Fruit fly (Drosophila melanogaster) whole organism, prepupa: ENCODE data around the gene Cyp18a1.
A peak's percentile ranks its signal among the peaks of the same experiment; 100 is the strongest.

ENCODE experiments used
- CG10631 ChIP-seq: fragments of 200-800 bp; sonication (Bioruptor generic); optimal IDR thresholded peaks from 2 replicates; lab custom pipeline; 2016; ENCODE audit warnings: missing biosample characterization, missing genetic modification characterization
- CG10669 ChIP-seq: fragments of 200-800 bp; sonication (Bioruptor generic); optimal IDR thresholded peaks from 3 replicates; lab custom pipeline; 2018; ENCODE audit warnings: missing biosample characterization, mild to moderate bottlenecking, missing genetic modification characterization, moderate library complexity
- CG11762 ChIP-seq: fragments of 200-800 bp; sonication (Bioruptor generic); optimal IDR thresholded peaks from 3 replicates; lab custom pipeline; 2016; ENCODE audit warnings: missing biosample characterization, missing genetic modification characterization; ENCODE audit not compliant: insufficient read depth
- CG11902 ChIP-seq: fragments of 200-800 bp; sonication (Bioruptor generic); optimal IDR thresholded peaks from 3 replicates; lab custom pipeline; 2016; ENCODE audit warnings: missing biosample characterization, missing genetic modification characterization
- CG1621 ChIP-seq: fragments of 200-800 bp; sonication (Bioruptor generic); optimal IDR thresholded peaks from 3 replicates; lab custom pipeline; 2018; ENCODE audit warnings: missing biosample characterization, mild to moderate bottlenecking, missing genetic modification characterization
- CG16779 ChIP-seq: fragments of 200-800 bp; sonication (Bioruptor generic); optimal IDR thresholded peaks from 3 replicates; lab custom pipeline; 2017; ENCODE audit warnings: missing biosample characterization, mild to moderate bottlenecking, missing genetic modification characterization
- CG3032 ChIP-seq: fragments of 200-800 bp; optimal IDR thresholded peaks from 2 replicates; lab custom pipeline; 2019; ENCODE audit warnings: missing biosample characterization, mild to moderate bottlenecking, missing genetic modification characterization, moderate library complexity
- CG31627 ChIP-seq: fragments of 200-800 bp; sonication (Bioruptor generic); optimal IDR thresholded peaks from 3 replicates; lab custom pipeline; 2016; ENCODE audit warnings: missing biosample characterization, missing genetic modification characterization
- CG32006 ChIP-seq: fragments of 200-800 bp; sonication (Bioruptor generic); optimal IDR thresholded peaks from 3 replicates; lab custom pipeline; 2017; ENCODE audit warnings: missing biosample characterization, mild to moderate bottlenecking, missing genetic modification characterization
- CG34406 ChIP-seq: fragments of 200-800 bp; sonication (Bioruptor generic); optimal IDR thresholded peaks from 3 replicates; lab custom pipeline; 2016; ENCODE audit warnings: missing biosample characterization, missing genetic modification characterization
- CG3919 ChIP-seq: fragments of 200-800 bp; sonication (Bioruptor generic); optimal IDR thresholded peaks from 3 replicates; lab custom pipeline; 2016; ENCODE audit warnings: missing biosample characterization, missing genetic modification characterization
- CG4318 ChIP-seq: fragments of 200-800 bp; sonication (Bioruptor generic); optimal IDR thresholded peaks from 3 replicates; lab custom pipeline; 2017; ENCODE audit warnings: missing biosample characterization, mild to moderate bottlenecking, missing genetic modification characterization
- CG6163 ChIP-seq: fragments of 200-800 bp; sonication (Bioruptor generic); IDR thresholded peaks from 3 replicates; pipeline ENCODE4 v1.3.6; 2022; ENCODE audit warnings: missing biosample characterization, missing genetic modification characterization
- CG6792 ChIP-seq: fragments of 200-800 bp; sonication (Bioruptor generic); optimal IDR thresholded peaks from 3 replicates; lab custom pipeline; 2016; ENCODE audit warnings: missing biosample characterization, missing genetic modification characterization
- CG6854 ChIP-seq: fragments of 200-800 bp; sonication (Bioruptor generic); optimal IDR thresholded peaks from 2 replicates; lab custom pipeline; 2017; ENCODE audit warnings: missing biosample characterization, mild to moderate bottlenecking, missing genetic modification characterization
- CG7368 ChIP-seq: fragments of 200-800 bp; sonication (Bioruptor generic); optimal IDR thresholded peaks from 3 replicates; lab custom pipeline; 2016; ENCODE audit warnings: missing biosample characterization, missing genetic modification characterization
- CG8119 ChIP-seq: fragments of 200-800 bp; sonication (Bioruptor generic); IDR thresholded peaks from 3 replicates; pipeline ENCODE4 v1.3.6; 2022; ENCODE audit warnings: missing biosample characterization, missing genetic modification characterization
- CG9139 ChIP-seq: fragments of 200-800 bp; sonication (Bioruptor generic); optimal IDR thresholded peaks from 3 replicates; lab custom pipeline; 2017; ENCODE audit warnings: missing biosample characterization, mild to moderate bottlenecking, missing genetic modification characterization
- Eip75B ChIP-seq: fragments of 200-800 bp; sonication (Bioruptor generic); optimal IDR thresholded peaks from 3 replicates; lab custom pipeline; 2016; ENCODE audit warnings: missing biosample characterization, missing genetic modification characterization
- Eip78C ChIP-seq: fragments of 200-800 bp; sonication (Bioruptor generic); peaks from one replicate; lab custom pipeline; 2016; ENCODE audit warnings: missing biosample characterization, missing genetic modification characterization
- Eip93F ChIP-seq: fragments of 200-800 bp; sonication (Bioruptor generic); optimal IDR thresholded peaks from 2 replicates; lab custom pipeline; 2016; ENCODE audit warnings: missing biosample characterization, mild to moderate bottlenecking, missing genetic modification characterization
- Ets21C ChIP-seq: fragments of 200-800 bp; sonication (Bioruptor generic); optimal IDR thresholded peaks from 3 replicates; lab custom pipeline; 2016; ENCODE audit warnings: missing biosample characterization, missing genetic modification characterization
- Ets96B ChIP-seq: fragments of 200-800 bp; optimal IDR thresholded peaks from 2 replicates; lab custom pipeline; 2019; ENCODE audit warnings: missing biosample characterization, mild to moderate bottlenecking, missing genetic modification characterization, moderate library complexity
- Gug ChIP-seq: fragments of 200-800 bp; sonication (Bioruptor generic); IDR thresholded peaks from 2 replicates; pipeline ENCODE4 v1.3.6; 2022; ENCODE audit warnings: missing biosample characterization, missing genetic modification characterization
- Hr38 ChIP-seq: sonication (Bioruptor generic); optimal IDR thresholded peaks from 2 replicates; lab custom pipeline; 2016; ENCODE audit warnings: missing biosample characterization, missing genetic modification characterization
- Hr39 ChIP-seq: fragments of 200-800 bp; sonication (Bioruptor generic); optimal IDR thresholded peaks from 2 replicates; lab custom pipeline; 2016; ENCODE audit warnings: missing biosample characterization, missing genetic modification characterization
- Hr4 ChIP-seq: fragments of 200-800 bp; sonication (Bioruptor generic); optimal IDR thresholded peaks from 3 replicates; lab custom pipeline; 2016; ENCODE audit warnings: missing biosample characterization, missing genetic modification characterization
- Lpt ChIP-seq: fragments of 200-800 bp; sonication (Bioruptor generic); optimal IDR thresholded peaks from 3 replicates; lab custom pipeline; 2016; ENCODE audit warnings: missing biosample characterization, missing genetic modification characterization
- Met ChIP-seq: fragments of 200-800 bp; sonication (Bioruptor generic); optimal IDR thresholded peaks from 3 replicates; lab custom pipeline; 2016; ENCODE audit warnings: missing biosample characterization, missing genetic modification characterization
- OdsH ChIP-seq: fragments of 200-800 bp; sonication (Bioruptor generic); optimal IDR thresholded peaks from 3 replicates; lab custom pipeline; 2016; ENCODE audit warnings: missing biosample characterization, missing genetic modification characterization
- Sox102F ChIP-seq: fragments of 200-800 bp; sonication (Bioruptor generic); optimal IDR thresholded peaks from 2 replicates; lab custom pipeline; 2016; ENCODE audit warnings: missing biosample characterization, mild to moderate bottlenecking, missing genetic modification characterization
- Sox15 ChIP-seq: fragments of 200-800 bp; sonication (Bioruptor generic); optimal IDR thresholded peaks from 3 replicates; lab custom pipeline; 2016; ENCODE audit warnings: missing biosample characterization, missing genetic modification characterization
- achi ChIP-seq: fragments of 200-800 bp; sonication (Bioruptor generic); optimal IDR thresholded peaks from 3 replicates; lab custom pipeline; 2016; ENCODE audit warnings: missing biosample characterization, missing genetic modification characterization
- cyc ChIP-seq: fragments of 200-800 bp; sonication (Bioruptor generic); optimal IDR thresholded peaks from 3 replicates; lab custom pipeline; 2016; ENCODE audit warnings: missing biosample characterization, missing genetic modification characterization
- dac ChIP-seq: fragments of 200-800 bp; sonication (Bioruptor generic); optimal IDR thresholded peaks from 2 replicates; lab custom pipeline; 2017; ENCODE audit warnings: missing biosample characterization, mild to moderate bottlenecking, missing genetic modification characterization
- dsx ChIP-seq: fragments of 200-800 bp; optimal IDR thresholded peaks from 3 replicates; lab custom pipeline; 2019; ENCODE audit warnings: missing biosample characterization, mild to moderate bottlenecking, missing genetic modification characterization, moderate library complexity; ENCODE audit not compliant: poor library complexity, severe bottlenecking
- esn ChIP-seq: fragments of 200-800 bp; sonication (Bioruptor generic); optimal IDR thresholded peaks from 2 replicates; lab custom pipeline; 2016; ENCODE audit warnings: missing biosample characterization, mild to moderate bottlenecking, missing genetic modification characterization, moderate library complexity
- fd59A ChIP-seq: fragments of 200-800 bp; sonication (Bioruptor generic); optimal IDR thresholded peaks from 2 replicates; lab custom pipeline; 2017; ENCODE audit warnings: missing biosample characterization, mild to moderate bottlenecking, missing genetic modification characterization, missing genetic modification reagents
- fkh ChIP-seq: fragments of 200-800 bp; sonication (Bioruptor generic); optimal IDR thresholded peaks from 3 replicates; lab custom pipeline; 2017; ENCODE audit warnings: missing biosample characterization, mild to moderate bottlenecking, missing genetic modification characterization, moderate library complexity
- lz ChIP-seq: fragments of 200-800 bp; sonication (Bioruptor generic); optimal IDR thresholded peaks from 3 replicates; lab custom pipeline; 2016; ENCODE audit warnings: missing biosample characterization, missing genetic modification characterization
- net ChIP-seq: fragments of 200-800 bp; sonication (Bioruptor generic); optimal IDR thresholded peaks from 3 replicates; lab custom pipeline; 2016; ENCODE audit warnings: missing biosample characterization, missing genetic modification characterization
- pdm3 ChIP-seq: fragments of 200-800 bp; sonication (Bioruptor generic); optimal IDR thresholded peaks from 3 replicates; lab custom pipeline; 2016; ENCODE audit warnings: missing biosample characterization, missing genetic modification characterization
- spab ChIP-seq: fragments of 200-800 bp; sonication (Bioruptor generic); optimal IDR thresholded peaks from 2 replicates; lab custom pipeline; 2017; ENCODE audit warnings: missing biosample characterization, mild to moderate bottlenecking, missing genetic modification characterization, missing genetic modification reagents
- ss ChIP-seq, 2 experiments: fragments of 200-800 bp; sonication (Bioruptor generic); optimal IDR thresholded peaks; 2 replicates in 1 of 2; 3 replicates in 1 of 2; lab custom pipeline; 2017 to 2018; ENCODE audit warnings: mild to moderate bottlenecking in 2 of 2, missing biosample characterization in 2 of 2, missing genetic modification characterization in 2 of 2, moderate library complexity in 1 of 2
- svp ChIP-seq: fragments of 200-800 bp; sonication (Bioruptor generic); peaks from one replicate; lab custom pipeline; 2016; ENCODE audit warnings: missing biosample characterization, missing genetic modification characterization
- topi ChIP-seq: fragments of 200-800 bp; sonication (Bioruptor generic); optimal IDR thresholded peaks from 3 replicates; lab custom pipeline; 2016; ENCODE audit warnings: missing biosample characterization, missing genetic modification characterization
- vri ChIP-seq: fragments of 200-800 bp; sonication (Bioruptor generic); optimal IDR thresholded peaks from 3 replicates; lab custom pipeline; 2016; ENCODE audit warnings: missing biosample characterization, mild to moderate bottlenecking, missing genetic modification characterization

Cyp18a1 gene

DNA sequence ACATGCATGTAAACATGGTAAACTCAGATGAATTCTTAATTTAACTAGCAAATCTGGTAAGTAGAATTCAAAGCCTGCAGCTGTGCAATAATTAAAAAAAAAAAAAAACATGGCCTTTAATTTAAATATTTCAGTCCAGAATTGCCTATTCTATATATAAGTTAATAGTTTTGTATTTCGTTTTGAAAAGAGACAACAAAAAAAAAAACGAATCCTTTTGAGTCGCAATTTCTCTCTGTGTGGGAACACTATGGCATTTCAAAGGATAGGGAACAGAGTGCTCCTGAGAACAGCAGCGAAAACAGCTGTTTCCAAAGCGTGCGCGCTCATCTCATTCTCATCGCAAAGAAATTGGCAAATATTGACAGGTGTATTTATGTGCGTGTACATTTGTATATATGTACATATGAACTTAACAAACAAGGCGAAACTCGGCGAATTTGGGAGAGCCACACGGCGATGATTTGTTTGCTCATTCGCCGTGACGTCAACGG is 47.1 kb downstream of the Cyp18a1 start (continued):
- peak; percentile 35 for TF ChIP-seq CG16779 (tag; lab: Kevin White, UChicago)
- peak; percentile 84 for TF ChIP-seq CG32006 (GFP tag; lab: Kevin White, UChicago)
- TF ChIP-seq fd59A (GFP tag; lab: Kevin White, UChicago): peak; percentile 38
- TF ChIP-seq CG4318 (GFP tag; lab: Kevin White, UChicago): peak; percentile 49
- peak; percentile 71 for TF ChIP-seq CG11762 (GFP tag; lab: Kevin White, UChicago)
- peak; percentile 22 for TF ChIP-seq CG1621 (tag; lab: Kevin White, UChicago)
- TF ChIP-seq CG34406 (GFP tag; lab: Kevin White, UChicago): peak; percentile 64
- TF ChIP-seq Hr38 (GFP tag; lab: Kevin White, UChicago): no peak
- peak; percentile 75 for TF ChIP-seq achi (GFP tag; lab: Kevin White, UChicago)
- TF ChIP-seq CG7368: peak; percentile 37
- peak; percentile 76 for TF ChIP-seq topi (GFP tag; lab: Kevin White, UChicago)
- TF ChIP-seq CG10631 (GFP tag; lab: Kevin White, UChicago): peak; percentile 66
- TF ChIP-seq Ets21C (GFP tag; lab: Kevin White, UChicago): peak; percentile 60
- TF ChIP-seq lz: peak; percentile 76
- TF ChIP-seq Ets96B (tag; lab: Kevin White, UChicago): peak; percentile 54
- peak; percentile 81 for TF ChIP-seq CG8119
- TF ChIP-seq Hr4: peak; percentile 67

DNA sequence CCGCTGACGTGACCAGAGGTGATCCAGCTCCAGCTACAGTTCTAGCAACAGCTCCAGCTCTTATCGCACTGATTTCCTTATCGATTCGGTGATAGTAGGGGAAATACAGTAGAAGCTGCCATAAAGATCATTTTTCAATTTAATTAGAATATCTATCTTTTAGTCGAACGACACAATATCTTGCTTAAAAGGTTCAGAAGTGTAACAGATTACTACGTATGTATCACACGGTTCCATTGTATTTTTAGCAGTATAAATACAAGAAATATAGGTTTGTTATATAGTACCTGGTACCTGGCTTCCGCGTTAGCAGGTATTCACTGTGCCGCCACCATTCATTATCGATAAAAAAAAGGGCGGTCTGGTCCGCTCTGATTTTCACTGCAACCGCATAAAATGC is 48.0 kb downstream of the Cyp18a1 start:
- TF ChIP-seq CG16779 (tag; lab: Kevin White, UChicago) (peak; percentile 28), CG6854 (GFP tag; lab: Kevin White, UChicago) (peak; percentile 47), Hr4 (peak; percentile 70), CG8119 (peak; percentile 67), lz (peak; percentile 75), CG32006 (GFP tag; lab: Kevin White, UChicago) (peak; percentile 71), CG7368 (peak; percentile 70), CG11902 (GFP tag; lab: Kevin White, UChicago) (peak; percentile 77), ss (GFP tag; optimal IDR thresholded peaks at IDR 0.05; lab: Kevin White, UChicago) (peak; percentile 8 to 64), dac (peak; percentile 1), Sox102F (GFP tag; lab: Kevin White, UChicago) (peak; percentile 76), CG3032 (tag; lab: Kevin White, UChicago) (peak; percentile 61), CG9139 (peak; percentile 50), CG3919 (GFP tag; lab: Kevin White, UChicago) (peak; percentile 84), topi (GFP tag; lab: Kevin White, UChicago) (peak; percentile 82), Gug (GFP tag; lab: Robert Waterston, UW) (peak; percentile 37; the same call in 1 of the 2 replicates), OdsH (GFP tag; lab: Kevin White, UChicago) (peak; percentile 81), vri (GFP tag; lab: Kevin White, UChicago) (peak; percentile 74), cyc (peak; percentile 80), esn (GFP tag; lab: Kevin White, UChicago) (peak; percentile 81), Ets96B (tag; lab: Kevin White, UChicago) (peak; percentile 67), CG10631 (GFP tag; lab: Kevin White, UChicago) (peak; percentile 78), Eip93F (GFP tag; lab: Kevin White, UChicago) (peak; percentile 68), CG4318 (GFP tag; lab: Kevin White, UChicago) (peak; percentile 55), Eip75B (GFP tag; lab: Kevin White, UChicago) (peak; percentile 78), CG6792 (GFP tag; lab: Kevin White, UChicago) (peak; percentile 80), Eip78C (GFP tag; lab: Kevin White, UChicago) (peak; percentile 88), net (peak; percentile 65), pdm3 (peak; percentile 85), spab (peak; percentile 46), Sox15 (GFP tag; lab: Kevin White, UChicago) (peak; percentile 71), CG11762 (GFP tag; lab: Kevin White, UChicago) (peak; percentile 60), Lpt (GFP tag; lab: Kevin White, UChicago) (peak; percentile 31), Hr38 (GFP tag; lab: Kevin White, UChicago) (no peak), CG31627 (peak; percentile 84), svp (GFP tag; lab: Kevin White, UChicago) (peak; percentile 71), Met (GFP tag; lab: Kevin White, UChicago) (peak; percentile 83), fd59A (GFP tag; lab: Kevin White, UChicago) (peak; percentile 60), fkh (GFP tag; lab: Kevin White, UChicago) (no peak), CG6163 (GFP tag; lab: Robert Waterston, UW) (peak; percentile 77), achi (GFP tag; lab: Kevin White, UChicago) (peak; percentile 78), CG10669 (peak; percentile 68), Hr39 (peak; percentile 85), dsx (GFP tag; lab: Kevin White, UChicago) (no peak)
